Worm (Caenorhabditis elegans): ENCODE results near the gene clc-20.

Gene clc-20

ce11 chrIII:834443-834815 is 38.0 kb upstream of the clc-20 start:
- TF ChIP-seq C34B4.2 (tag; optimal IDR thresholded peaks at IDR 0.05) (peak; percentile 24), mdl-1 (tag; optimal IDR thresholded peaks at IDR 0.05) (peak in 1 of 2 experiments; percentile 7), zip-4 (GFP tag; optimal IDR thresholded peaks at IDR 0.05) (peak; percentile 7), nhr-85 (tag) (peak; percentile 64), nhr-77 (tag; optimal IDR thresholded peaks at IDR 0.05) (no peak)

ce11 chrIII:835208-835607 is 37.2 kb upstream of the clc-20 start:
- no peak for TF ChIP-seq ztf-4 (tag; optimal IDR thresholded peaks at IDR 0.05)
- TF ChIP-seq sup-37 (GFP tag; optimal IDR thresholded peaks at IDR 0.05): no peak
- no peak for TF ChIP-seq efl-1 (optimal IDR thresholded peaks at IDR 0.05)
- TF ChIP-seq efl-1 (GFP tag; optimal IDR thresholded peaks at IDR 0.05 in 1 of 2): no peak
- TF ChIP-seq nhr-237 (tag; optimal IDR thresholded peaks at IDR 0.05): no peak
- no peak for TF ChIP-seq F16B12.6 (tag; optimal IDR thresholded peaks at IDR 0.05)
- TF ChIP-seq fkh-4 (tag; optimal IDR thresholded peaks at IDR 0.05; ENCODE audit: borderline replicate concordance): no peak
- TF ChIP-seq dsc-1 (tag; optimal IDR thresholded peaks at IDR 0.05): peak; percentile 10
- peak; percentile 22 for TF ChIP-seq ama-1 (optimal IDR thresholded peaks at IDR 0.05)
- no peak for TF ChIP-seq nhr-12 (tag; optimal IDR thresholded peaks at IDR 0.05)
- no peak for TF ChIP-seq aha-1 (tag; optimal IDR thresholded peaks at IDR 0.05)
- no peak for TF ChIP-seq ces-1 (GFP tag; optimal IDR thresholded peaks at IDR 0.05)
- TF ChIP-seq grh-1 (GFP tag; IDR thresholded peaks at IDR 0.05): no peak
- TF ChIP-seq nhr-20 (tag; optimal IDR thresholded peaks at IDR 0.05): no peak
- no peak for TF ChIP-seq nhr-71 (tag; optimal IDR thresholded peaks at IDR 0.05)

ce11 chrIII:835713-836278 is 36.6 kb upstream of the clc-20 start:
- TF ChIP-seq ama-1 (optimal IDR thresholded peaks at IDR 0.05): peak; percentile 97
- no peak for TF ChIP-seq pqm-1 (tag; optimal IDR thresholded peaks at IDR 0.05)
- no peak for TF ChIP-seq pag-3 (tag; optimal IDR thresholded peaks at IDR 0.05; ENCODE audit: borderline replicate concordance, insufficient read depth)
- TF ChIP-seq ceh-82 (tag; optimal IDR thresholded peaks at IDR 0.05): no peak
- TF ChIP-seq hlh-17 (GFP tag; optimal IDR thresholded peaks at IDR 0.05; ENCODE audit: borderline replicate concordance): peak; percentile 84
- TF ChIP-seq isw-1 (GFP tag; IDR thresholded peaks at IDR 0.05): peak; percentile 36; the same call in 1 of the 2 replicates
- TF ChIP-seq unc-30 (tag; optimal IDR thresholded peaks at IDR 0.05): no peak
- no peak for TF ChIP-seq nhr-76 (tag; optimal IDR thresholded peaks at IDR 0.05)
- no peak for TF ChIP-seq unc-98 (GFP tag; IDR thresholded peaks at IDR 0.05)
- TF ChIP-seq nhr-84 (tag; optimal IDR thresholded peaks at IDR 0.05): no peak
- TF ChIP-seq grh-1 (GFP tag; IDR thresholded peaks at IDR 0.05): peak; percentile 66
- peak; percentile 42; the same call in 1 of the 2 replicates for TF ChIP-seq nhr-19 (GFP tag; conservative IDR thresholded peaks at IDR 0.05)
- peak; percentile 14 for TF ChIP-seq egl-13 (tag; optimal IDR thresholded peaks at IDR 0.05)
- no peak for TF ChIP-seq egl-27 (tag; optimal IDR thresholded peaks at IDR 0.05)
- no peak for TF ChIP-seq sptf-1 (tag; optimal IDR thresholded peaks at IDR 0.05)
- TF ChIP-seq lir-3 (tag; optimal IDR thresholded peaks at IDR 0.05; ENCODE audit: poor library complexity): no peak
- no peak for TF ChIP-seq blmp-1 (tag; optimal IDR thresholded peaks at IDR 0.05)
- TF ChIP-seq tlp-1 (tag; optimal IDR thresholded peaks at IDR 0.05): no peak
- no peak for TF ChIP-seq mab-9 (GFP tag; IDR thresholded peaks at IDR 0.05)
- no peak for TF ChIP-seq irx-1 (tag; optimal IDR thresholded peaks at IDR 0.05)
- TF ChIP-seq ztf-4 (tag; optimal IDR thresholded peaks at IDR 0.05): peak; percentile 81
- TF ChIP-seq ceh-8 (GFP tag; optimal IDR thresholded peaks at IDR 0.05): peak; percentile 26
- TF ChIP-seq rnt-1 (tag; optimal IDR thresholded peaks at IDR 0.05): peak; percentile 38
- no peak for TF ChIP-seq unc-130 (tag; optimal IDR thresholded peaks at IDR 0.05)
- no peak for TF ChIP-seq efl-3 (GFP tag; optimal IDR thresholded peaks at IDR 0.05)
- no peak for TF ChIP-seq C04F5.9 (tag; optimal IDR thresholded peaks at IDR 0.05)
- TF ChIP-seq lin-39 (tag; optimal IDR thresholded peaks at IDR 0.05): no peak
- TF ChIP-seq ceh-90 (tag; optimal IDR thresholded peaks at IDR 0.05): no peak
- TF ChIP-seq lin-13 (GFP tag; optimal IDR thresholded peaks at IDR 0.05): no peak
- TF ChIP-seq snpc-4 (tag; optimal IDR thresholded peaks at IDR 0.05): no peak
- TF ChIP-seq hpl-2 (GFP tag; optimal IDR thresholded peaks at IDR 0.05): no peak
- TF ChIP-seq fos-1 (tag; optimal IDR thresholded peaks at IDR 0.05): peak; percentile 4
- no peak for TF ChIP-seq dpl-1 (GFP tag; optimal IDR thresholded peaks at IDR 0.05)
- TF ChIP-seq hlh-4 (tag; optimal IDR thresholded peaks at IDR 0.05): no peak

Data from whole organism, L1 larva.